Fruit fly (Drosophila melanogaster) whole organism, prepupa: ENCODE data around the gene wls.
A peak's percentile ranks its signal among the peaks of the same experiment; 100 is the strongest.

ENCODE experiments used
- Blimp-1 ChIP-seq: fragments of 200-800 bp; sonication (Bioruptor generic); optimal IDR thresholded peaks from 3 replicates; lab custom pipeline; 2017; ENCODE audit warnings: missing biosample characterization, missing genetic modification characterization, mild to moderate bottlenecking, moderate library complexity, missing genetic modification reagents
- CG10631 ChIP-seq: fragments of 200-800 bp; sonication (Bioruptor generic); optimal IDR thresholded peaks from 2 replicates; lab custom pipeline; 2016; ENCODE audit warnings: missing biosample characterization, missing genetic modification characterization
- CG10669 ChIP-seq: fragments of 200-800 bp; sonication (Bioruptor generic); optimal IDR thresholded peaks from 3 replicates; lab custom pipeline; 2018; ENCODE audit warnings: missing biosample characterization, mild to moderate bottlenecking, missing genetic modification characterization, moderate library complexity
- CG11762 ChIP-seq: fragments of 200-800 bp; sonication (Bioruptor generic); optimal IDR thresholded peaks from 3 replicates; lab custom pipeline; 2016; ENCODE audit warnings: missing biosample characterization, missing genetic modification characterization; ENCODE audit not compliant: insufficient read depth
- CG11902 ChIP-seq: fragments of 200-800 bp; sonication (Bioruptor generic); optimal IDR thresholded peaks from 3 replicates; lab custom pipeline; 2016; ENCODE audit warnings: missing biosample characterization, missing genetic modification characterization
- CG15336 ChIP-seq: fragments of 200-800 bp; sonication (Bioruptor generic); IDR thresholded peaks from 2 replicates; pipeline ENCODE4 v1.3.6; 2022; ENCODE audit warnings: missing biosample characterization, missing genetic modification characterization
- CG16779 ChIP-seq: fragments of 200-800 bp; sonication (Bioruptor generic); optimal IDR thresholded peaks from 3 replicates; lab custom pipeline; 2017; ENCODE audit warnings: missing biosample characterization, mild to moderate bottlenecking, missing genetic modification characterization
- CG3032 ChIP-seq: fragments of 200-800 bp; optimal IDR thresholded peaks from 2 replicates; lab custom pipeline; 2019; ENCODE audit warnings: missing biosample characterization, mild to moderate bottlenecking, missing genetic modification characterization, moderate library complexity
- CG31627 ChIP-seq: fragments of 200-800 bp; sonication (Bioruptor generic); optimal IDR thresholded peaks from 3 replicates; lab custom pipeline; 2016; ENCODE audit warnings: missing biosample characterization, missing genetic modification characterization
- CG32006 ChIP-seq: fragments of 200-800 bp; sonication (Bioruptor generic); optimal IDR thresholded peaks from 3 replicates; lab custom pipeline; 2017; ENCODE audit warnings: missing biosample characterization, mild to moderate bottlenecking, missing genetic modification characterization
- CG34406 ChIP-seq: fragments of 200-800 bp; sonication (Bioruptor generic); optimal IDR thresholded peaks from 3 replicates; lab custom pipeline; 2016; ENCODE audit warnings: missing biosample characterization, missing genetic modification characterization
- CG4318 ChIP-seq: fragments of 200-800 bp; sonication (Bioruptor generic); optimal IDR thresholded peaks from 3 replicates; lab custom pipeline; 2017; ENCODE audit warnings: missing biosample characterization, mild to moderate bottlenecking, missing genetic modification characterization
- CG6163 ChIP-seq: fragments of 200-800 bp; sonication (Bioruptor generic); IDR thresholded peaks from 3 replicates; pipeline ENCODE4 v1.3.6; 2022; ENCODE audit warnings: missing biosample characterization, missing genetic modification characterization
- CG6276 ChIP-seq: fragments of 200-800 bp; sonication (Bioruptor generic); optimal IDR thresholded peaks from 2 replicates; lab custom pipeline; 2017; ENCODE audit warnings: missing biosample characterization, mild to moderate bottlenecking, missing genetic modification characterization
- CG6808 ChIP-seq: fragments of 200-800 bp; sonication (Bioruptor generic); optimal IDR thresholded peaks from 3 replicates; lab custom pipeline; 2017; ENCODE audit warnings: missing biosample characterization, missing genetic modification characterization, mild to moderate bottlenecking, moderate library complexity, missing genetic modification reagents
- CG6854 ChIP-seq: fragments of 200-800 bp; sonication (Bioruptor generic); optimal IDR thresholded peaks from 2 replicates; lab custom pipeline; 2017; ENCODE audit warnings: missing biosample characterization, mild to moderate bottlenecking, missing genetic modification characterization
- CG7368 ChIP-seq: fragments of 200-800 bp; sonication (Bioruptor generic); optimal IDR thresholded peaks from 3 replicates; lab custom pipeline; 2016; ENCODE audit warnings: missing biosample characterization, missing genetic modification characterization
- CG8119 ChIP-seq: fragments of 200-800 bp; sonication (Bioruptor generic); IDR thresholded peaks from 3 replicates; pipeline ENCODE4 v1.3.6; 2022; ENCODE audit warnings: missing biosample characterization, missing genetic modification characterization
- CG8319 ChIP-seq: fragments of 200-800 bp; sonication (Bioruptor generic); optimal IDR thresholded peaks from 3 replicates; lab custom pipeline; 2016; ENCODE audit warnings: missing biosample characterization, missing genetic modification characterization
- CG8632 ChIP-seq: fragments of 200-800 bp; sonication (Bioruptor generic); optimal IDR thresholded peaks from 3 replicates; lab custom pipeline; 2016; ENCODE audit warnings: missing biosample characterization, missing genetic modification characterization
- CG9139 ChIP-seq: fragments of 200-800 bp; sonication (Bioruptor generic); optimal IDR thresholded peaks from 3 replicates; lab custom pipeline; 2017; ENCODE audit warnings: missing biosample characterization, mild to moderate bottlenecking, missing genetic modification characterization
- Eip75B ChIP-seq: fragments of 200-800 bp; sonication (Bioruptor generic); optimal IDR thresholded peaks from 3 replicates; lab custom pipeline; 2016; ENCODE audit warnings: missing biosample characterization, missing genetic modification characterization
- Eip78C ChIP-seq: fragments of 200-800 bp; sonication (Bioruptor generic); peaks from one replicate; lab custom pipeline; 2016; ENCODE audit warnings: missing biosample characterization, missing genetic modification characterization
- Eip93F ChIP-seq: fragments of 200-800 bp; sonication (Bioruptor generic); optimal IDR thresholded peaks from 2 replicates; lab custom pipeline; 2016; ENCODE audit warnings: missing biosample characterization, mild to moderate bottlenecking, missing genetic modification characterization
- Ets21C ChIP-seq: fragments of 200-800 bp; sonication (Bioruptor generic); optimal IDR thresholded peaks from 3 replicates; lab custom pipeline; 2016; ENCODE audit warnings: missing biosample characterization, missing genetic modification characterization
- Hr38 ChIP-seq: sonication (Bioruptor generic); optimal IDR thresholded peaks from 2 replicates; lab custom pipeline; 2016; ENCODE audit warnings: missing biosample characterization, missing genetic modification characterization
- Hr4 ChIP-seq: fragments of 200-800 bp; sonication (Bioruptor generic); optimal IDR thresholded peaks from 3 replicates; lab custom pipeline; 2016; ENCODE audit warnings: missing biosample characterization, missing genetic modification characterization
- Lpt ChIP-seq: fragments of 200-800 bp; sonication (Bioruptor generic); optimal IDR thresholded peaks from 3 replicates; lab custom pipeline; 2016; ENCODE audit warnings: missing biosample characterization, missing genetic modification characterization
- Met ChIP-seq: fragments of 200-800 bp; sonication (Bioruptor generic); optimal IDR thresholded peaks from 3 replicates; lab custom pipeline; 2016; ENCODE audit warnings: missing biosample characterization, missing genetic modification characterization
- OdsH ChIP-seq: fragments of 200-800 bp; sonication (Bioruptor generic); optimal IDR thresholded peaks from 3 replicates; lab custom pipeline; 2016; ENCODE audit warnings: missing biosample characterization, missing genetic modification characterization
- Sox102F ChIP-seq: fragments of 200-800 bp; sonication (Bioruptor generic); optimal IDR thresholded peaks from 2 replicates; lab custom pipeline; 2016; ENCODE audit warnings: missing biosample characterization, mild to moderate bottlenecking, missing genetic modification characterization
- achi ChIP-seq: fragments of 200-800 bp; sonication (Bioruptor generic); optimal IDR thresholded peaks from 3 replicates; lab custom pipeline; 2016; ENCODE audit warnings: missing biosample characterization, missing genetic modification characterization
- acj6 ChIP-seq: fragments of 200-800 bp; sonication (Bioruptor generic); optimal IDR thresholded peaks from 3 replicates; lab custom pipeline; 2016; ENCODE audit warnings: missing biosample characterization, missing genetic modification characterization
- cyc ChIP-seq: fragments of 200-800 bp; sonication (Bioruptor generic); optimal IDR thresholded peaks from 3 replicates; lab custom pipeline; 2016; ENCODE audit warnings: missing biosample characterization, missing genetic modification characterization
- dac ChIP-seq: fragments of 200-800 bp; sonication (Bioruptor generic); optimal IDR thresholded peaks from 2 replicates; lab custom pipeline; 2017; ENCODE audit warnings: missing biosample characterization, mild to moderate bottlenecking, missing genetic modification characterization
- fd59A ChIP-seq: fragments of 200-800 bp; sonication (Bioruptor generic); optimal IDR thresholded peaks from 2 replicates; lab custom pipeline; 2017; ENCODE audit warnings: missing biosample characterization, mild to moderate bottlenecking, missing genetic modification characterization, missing genetic modification reagents
- fkh ChIP-seq: fragments of 200-800 bp; sonication (Bioruptor generic); optimal IDR thresholded peaks from 3 replicates; lab custom pipeline; 2017; ENCODE audit warnings: missing biosample characterization, mild to moderate bottlenecking, missing genetic modification characterization, moderate library complexity
- net ChIP-seq: fragments of 200-800 bp; sonication (Bioruptor generic); optimal IDR thresholded peaks from 3 replicates; lab custom pipeline; 2016; ENCODE audit warnings: missing biosample characterization, missing genetic modification characterization
- pdm3 ChIP-seq: fragments of 200-800 bp; sonication (Bioruptor generic); optimal IDR thresholded peaks from 3 replicates; lab custom pipeline; 2016; ENCODE audit warnings: missing biosample characterization, missing genetic modification characterization
- salr ChIP-seq, 2 experiments: fragments of 200-800 bp; sonication (Bioruptor generic); optimal IDR thresholded peaks; 3 replicates each; lab custom pipeline; 2016 to 2018; ENCODE audit warnings: missing biosample characterization in 2 of 2, missing genetic modification characterization in 2 of 2, mild to moderate bottlenecking in 1 of 2
- ss ChIP-seq, 2 experiments: fragments of 200-800 bp; sonication (Bioruptor generic); optimal IDR thresholded peaks; 2 replicates in 1 of 2; 3 replicates in 1 of 2; lab custom pipeline; 2017 to 2018; ENCODE audit warnings: mild to moderate bottlenecking in 2 of 2, missing biosample characterization in 2 of 2, missing genetic modification characterization in 2 of 2, moderate library complexity in 1 of 2
- svp ChIP-seq: fragments of 200-800 bp; sonication (Bioruptor generic); peaks from one replicate; lab custom pipeline; 2016; ENCODE audit warnings: missing biosample characterization, missing genetic modification characterization
- topi ChIP-seq: fragments of 200-800 bp; sonication (Bioruptor generic); optimal IDR thresholded peaks from 3 replicates; lab custom pipeline; 2016; ENCODE audit warnings: missing biosample characterization, missing genetic modification characterization
- vri ChIP-seq: fragments of 200-800 bp; sonication (Bioruptor generic); optimal IDR thresholded peaks from 3 replicates; lab custom pipeline; 2016; ENCODE audit warnings: missing biosample characterization, mild to moderate bottlenecking, missing genetic modification characterization

wls gene

DNA sequence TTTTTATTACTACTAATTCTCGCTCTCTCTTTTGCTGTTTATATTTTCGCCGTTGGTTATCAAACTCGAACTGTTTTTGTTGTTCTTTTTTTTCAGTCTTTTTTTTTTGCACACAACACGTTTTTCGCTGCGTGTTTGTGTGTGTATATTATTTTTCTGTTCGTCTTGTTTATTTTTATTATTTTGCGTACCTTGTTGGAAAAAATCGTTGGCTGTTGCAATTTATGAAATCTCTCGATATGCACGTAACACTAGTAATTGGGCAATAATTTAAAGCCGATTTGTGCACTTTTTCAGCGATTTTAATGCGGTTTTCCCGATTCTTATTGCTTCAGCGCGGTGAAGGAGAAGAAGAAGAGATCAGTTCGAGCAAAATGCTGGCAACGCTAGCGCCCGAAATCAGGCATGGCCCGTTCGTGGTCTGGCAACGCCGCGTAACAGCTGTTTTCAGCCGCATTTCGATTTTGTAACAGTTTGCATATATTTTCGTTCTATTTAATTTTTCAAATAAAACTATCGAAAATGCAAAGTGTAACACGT is 48.9 kb downstream of the wls start, which contains the start of the genes FoxK and mRpL2 (continued):
- TF ChIP-seq CG32006 (GFP tag; lab: Kevin White, UChicago): peak; percentile 77
- peak; percentile 66 for TF ChIP-seq Sox102F (GFP tag; lab: Kevin White, UChicago)
- peak; percentile 61 for TF ChIP-seq Hr4
- peak; percentile 83 for TF ChIP-seq CG6163
- peak; percentile 77 for TF ChIP-seq CG3032
- peak; percentile 42 for TF ChIP-seq topi (GFP tag; lab: Kevin White, UChicago)
- peak; percentile 51 for TF ChIP-seq CG34406 (GFP tag; lab: Kevin White, UChicago)
- TF ChIP-seq CG4318 (GFP tag; lab: Kevin White, UChicago): peak; percentile 11
- TF ChIP-seq CG7368 (GFP tag; lab: Kevin White, UChicago): peak; percentile 58
- TF ChIP-seq fkh (GFP tag; lab: Kevin White, UChicago): no peak
- TF ChIP-seq achi (GFP tag; lab: Kevin White, UChicago): peak; percentile 66
- no peak for TF ChIP-seq CG11902 (GFP tag; lab: Kevin White, UChicago)
- peak; percentile 92 for TF ChIP-seq CG8119 (GFP tag; lab: Robert Waterston, UW)
- TF ChIP-seq Eip78C: peak; percentile 90
- peak; percentile 65 for TF ChIP-seq CG6854 (GFP tag; lab: Kevin White, UChicago)
- TF ChIP-seq Hr38: peak; percentile 2
- TF ChIP-seq CG10631 (GFP tag; lab: Kevin White, UChicago): peak; percentile 47
- peak; percentile 94 for TF ChIP-seq CG6276 (GFP tag; lab: Kevin White, UChicago)
- peak; percentile 85 for TF ChIP-seq vri (GFP tag; lab: Kevin White, UChicago)
- TF ChIP-seq acj6 (GFP tag; lab: Kevin White, UChicago): no peak
- peak; percentile 57 for TF ChIP-seq Eip75B (GFP tag; lab: Kevin White, UChicago)
- TF ChIP-seq Met (GFP tag; lab: Kevin White, UChicago): peak; percentile 62
- TF ChIP-seq fd59A (GFP tag; lab: Kevin White, UChicago): peak; percentile 61
- peak; percentile 75 for TF ChIP-seq CG15336 (GFP tag; lab: Robert Waterston, UW)
- TF ChIP-seq CG6808: peak; percentile 96
- peak; percentile 84 for TF ChIP-seq net (GFP tag; lab: Kevin White, UChicago)
- peak; percentile 91 for TF ChIP-seq Lpt (GFP tag; lab: Kevin White, UChicago)
- TF ChIP-seq, all 60 proteins: peak for 51

dm6 chr3L:11119901-11120418 is 49.5 kb downstream of the wls start:
- TF ChIP-seq dac (GFP tag; lab: Kevin White, UChicago) (no peak), net (GFP tag; lab: Kevin White, UChicago) (no peak), CG9139 (GFP tag; lab: Kevin White, UChicago) (no peak), CG34406 (GFP tag; lab: Kevin White, UChicago) (no peak), Hr4 (no peak), fkh (GFP tag; lab: Kevin White, UChicago) (peak; percentile 98), vri (GFP tag; lab: Kevin White, UChicago) (peak; percentile 78), Eip75B (GFP tag; lab: Kevin White, UChicago) (no peak), CG31627 (GFP tag; lab: Kevin White, UChicago) (no peak), CG6854 (GFP tag; lab: Kevin White, UChicago) (no peak), OdsH (GFP tag; lab: Kevin White, UChicago) (no peak)

dm6 chr3L:11119396-11119900 is 50.0 kb downstream of the wls start:
- no peak for TF ChIP-seq fd59A (GFP tag; lab: Kevin White, UChicago)
- no peak for TF ChIP-seq Ets21C (GFP tag; lab: Kevin White, UChicago)
- no peak for TF ChIP-seq CG8319
- TF ChIP-seq topi (GFP tag; lab: Kevin White, UChicago): no peak
- no peak for TF ChIP-seq CG16779 (tag; lab: Kevin White, UChicago)
- TF ChIP-seq svp (GFP tag; lab: Kevin White, UChicago): peak; percentile 60
- no peak for TF ChIP-seq CG10669 (GFP tag; lab: Kevin White, UChicago)
- TF ChIP-seq CG15336 (GFP tag; lab: Robert Waterston, UW): no peak
- TF ChIP-seq Blimp-1 (GFP tag; lab: Kevin White, UChicago): no peak
- TF ChIP-seq Eip75B (GFP tag; lab: Kevin White, UChicago): no peak
- no peak for TF ChIP-seq CG11762
- TF ChIP-seq ss (GFP tag; optimal IDR thresholded peaks at IDR 0.05; lab: Kevin White, UChicago): no peak
- no peak for TF ChIP-seq CG8632 (GFP tag; lab: Kevin White, UChicago)
- no peak for TF ChIP-seq Sox102F (GFP tag; lab: Kevin White, UChicago)
- TF ChIP-seq fkh (GFP tag; lab: Kevin White, UChicago): no peak
- TF ChIP-seq Met (GFP tag; lab: Kevin White, UChicago): peak; percentile 5
- TF ChIP-seq cyc (GFP tag; lab: Kevin White, UChicago): no peak
- TF ChIP-seq CG6276 (GFP tag; lab: Kevin White, UChicago): no peak
- no peak for TF ChIP-seq pdm3 (GFP tag; lab: Kevin White, UChicago)
- TF ChIP-seq Eip93F (GFP tag; lab: Kevin White, UChicago): no peak
- TF ChIP-seq salr (GFP tag; optimal IDR thresholded peaks at IDR 0.05; lab: Kevin White, UChicago): peak in 1 of 2 experiments; percentile 19
- no peak for TF ChIP-seq CG7368 (GFP tag; lab: Kevin White, UChicago)
- no peak for TF ChIP-seq Hr4
- TF ChIP-seq CG31627 (GFP tag; lab: Kevin White, UChicago): peak; percentile 19
